Worm (Caenorhabditis elegans): ENCODE data around the gene cox-6B.

ce11 chrIII:2739469-2739868 lies 40.0 kb downstream of the cox-6B start, which contains the start of gene cest-25:
- TF ChIP-seq ztf-11 (tag; optimal IDR thresholded peaks at IDR 0.05): no peak
- no peak for TF ChIP-seq nhr-76 (tag; optimal IDR thresholded peaks at IDR 0.05)
- no peak for TF ChIP-seq hlh-1 (tag; optimal IDR thresholded peaks at IDR 0.05)
- TF ChIP-seq nhr-237 (tag; optimal IDR thresholded peaks at IDR 0.05): no peak
- no peak for TF ChIP-seq pha-4 (tag; optimal IDR thresholded peaks at IDR 0.05)
- no peak for TF ChIP-seq ham-2 (GFP tag; optimal IDR thresholded peaks at IDR 0.05)

All from whole organism, mixed stage, embryonic.